Fruit fly (Drosophila melanogaster): ENCODE results near the gene CG43220.
A peak's percentile ranks its signal among the peaks of the same experiment; 100 is the strongest.

Gene CG43220

DNA sequence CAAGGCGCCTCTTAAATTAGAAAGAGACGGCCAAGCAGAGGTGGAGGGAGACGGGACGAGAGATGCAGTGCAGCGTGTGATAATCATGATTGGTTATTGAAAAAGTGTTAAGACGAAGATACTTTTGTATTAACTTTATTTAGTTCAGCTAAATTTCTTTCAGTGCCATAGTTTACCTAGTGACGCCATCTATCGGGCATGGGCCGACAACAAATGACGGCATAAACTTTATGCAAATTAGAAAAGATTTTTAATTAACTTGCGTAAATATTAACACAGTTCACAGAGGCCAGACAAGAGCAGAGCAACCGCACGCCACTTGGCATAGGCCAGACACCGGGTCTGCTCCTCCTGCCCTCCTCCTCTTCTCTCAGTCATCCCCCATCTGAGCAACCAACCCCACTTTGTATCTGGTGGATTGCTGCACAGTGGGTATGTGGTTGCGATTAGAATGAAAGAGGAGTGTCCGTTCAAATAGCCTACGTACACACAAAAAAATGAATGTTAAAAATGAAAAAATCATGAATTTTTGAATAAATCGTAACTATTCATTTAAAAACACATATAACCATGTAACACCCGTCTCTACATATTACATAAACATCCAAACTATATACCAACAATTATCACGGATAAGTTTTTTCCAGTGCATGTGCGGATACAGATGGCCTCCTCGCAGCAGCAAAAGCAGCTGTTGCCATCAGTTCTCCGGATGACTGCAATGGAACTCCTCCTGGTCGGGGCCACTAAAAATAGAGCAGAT is 20.3 kb upstream of the CG43220 start (continued):
- peak; percentile 74 for TF ChIP-seq CG15696 (tag; optimal IDR thresholded peaks at IDR 0.05)
- TF ChIP-seq sr (GFP tag; IDR thresholded peaks at IDR 0.05) = no peak
- no peak for TF ChIP-seq CG6765 (GFP tag; optimal IDR thresholded peaks at IDR 0.05)
- TF ChIP-seq CG10979 (tag; optimal IDR thresholded peaks at IDR 0.05) = peak; percentile 89
- no peak for TF ChIP-seq sug (tag; optimal IDR thresholded peaks at IDR 0.05)
- TF ChIP-seq nerfin-1 (tag; optimal IDR thresholded peaks at IDR 0.05) = peak; percentile 84
- peak; percentile 82 to 83 for TF ChIP-seq Pdp1 (GFP tag; optimal IDR thresholded peaks at IDR 0.05)
- TF ChIP-seq CG32767 (GFP tag; IDR thresholded peaks at IDR 0.05) = peak; percentile 79
- TF ChIP-seq rib (GFP tag; IDR thresholded peaks at IDR 0.05) = no peak
- TF ChIP-seq CG10147 (GFP tag; optimal IDR thresholded peaks at IDR 0.05) = no peak
- peak; percentile 75 for TF ChIP-seq pb (GFP tag; optimal IDR thresholded peaks at IDR 0.05)
- TF ChIP-seq fd102C (GFP tag; optimal IDR thresholded peaks at IDR 0.05) = no peak
- peak; percentile 89 for TF ChIP-seq CG2678 (tag; optimal IDR thresholded peaks at IDR 0.05)
- TF ChIP-seq jing (GFP tag; optimal IDR thresholded peaks at IDR 0.05) = peak; percentile 69
- peak; percentile 85 for TF ChIP-seq dysf (GFP tag; IDR thresholded peaks at IDR 0.05)
- TF ChIP-seq Dek (tag; optimal IDR thresholded peaks at IDR 0.05) = peak; percentile 76
- peak in 1 of 3 experiments; percentile 81 for TF ChIP-seq lola (GFP tag; optimal IDR thresholded peaks at IDR 0.05)
- TF ChIP-seq CG4424 (GFP tag; optimal IDR thresholded peaks at IDR 0.05) = peak; percentile 84
- TF ChIP-seq trem (tag; optimal IDR thresholded peaks at IDR 0.05) = peak; percentile 62
- TF ChIP-seq jigr1 (GFP tag; IDR thresholded peaks at IDR 0.05) = 0 out of 3 replicates have a peak, but pooled peaks have one; percentile 43
- peak; percentile 78 for TF ChIP-seq Meics (GFP tag; optimal IDR thresholded peaks at IDR 0.05)
- no peak for TF ChIP-seq ato (GFP tag; IDR thresholded peaks at IDR 0.05; ENCODE audit: partially characterized antibody)
- peak; percentile 62 for TF ChIP-seq CG7271 (tag; optimal IDR thresholded peaks at IDR 0.05)
- TF ChIP-seq Lim3 (GFP tag; IDR thresholded peaks at IDR 0.05) = peak; percentile 58; the same call in 1 of the 2 replicates
- no peak for TF ChIP-seq kni (GFP tag; optimal IDR thresholded peaks at IDR 0.05)
- peak; percentile 55 for TF ChIP-seq fd3F (GFP tag; optimal IDR thresholded peaks at IDR 0.05)
- TF ChIP-seq lmd (GFP tag; IDR thresholded peaks at IDR 0.05) = peak; percentile 76
- peak; percentile 80 for TF ChIP-seq Nf-YA (GFP tag; IDR thresholded peaks at IDR 0.05)
- TF ChIP-seq vvl (GFP tag; IDR thresholded peaks at IDR 0.05) = peak; percentile 90
- peak; percentile 84 for TF ChIP-seq Hsf (GFP tag; optimal IDR thresholded peaks at IDR 0.05)
- TF ChIP-seq CG9932 (GFP tag; IDR thresholded peaks at IDR 0.05) = no peak
- TF ChIP-seq scrt (GFP tag; optimal IDR thresholded peaks at IDR 0.05) = peak; percentile 71
- peak; percentile 26 for TF ChIP-seq CG11398 (GFP tag; optimal IDR thresholded peaks at IDR 0.05)
- TF ChIP-seq zfh1 (GFP tag; IDR thresholded peaks at IDR 0.05) = peak; percentile 82
- peak; percentile 69; the same call in 1 of the 2 replicates for TF ChIP-seq ap (GFP tag; IDR thresholded peaks at IDR 0.05)
- TF ChIP-seq tna (GFP tag; IDR thresholded peaks at IDR 0.05; ENCODE audit: partially characterized antibody) = no peak
- peak; percentile 4 for TF ChIP-seq TFAM (GFP tag; optimal IDR thresholded peaks at IDR 0.05)
- peak; percentile 83 for TF ChIP-seq CG17829 (tag; optimal IDR thresholded peaks at IDR 0.05)
- TF ChIP-seq CG14710 (tag; optimal IDR thresholded peaks at IDR 0.05) = peak; percentile 84
- TF ChIP-seq Spps (tag; optimal IDR thresholded peaks at IDR 0.05) = peak; percentile 61
- no peak for TF ChIP-seq BEAF-32 (GFP tag; optimal IDR thresholded peaks at IDR 0.05)
- TF ChIP-seq CG11723 (GFP tag; optimal IDR thresholded peaks at IDR 0.05) = peak; percentile 32
- TF ChIP-seq CoRest (tag; optimal IDR thresholded peaks at IDR 0.05) = peak; percentile 86
- TF ChIP-seq run (tag; optimal IDR thresholded peaks at IDR 0.05) = peak; percentile 73
- peak; percentile 76; the same call in 2 of the 3 replicates for TF ChIP-seq Mrtf (GFP tag; IDR thresholded peaks at IDR 0.05)
- peak; percentile 71 for TF ChIP-seq CG12299 (tag; optimal IDR thresholded peaks at IDR 0.05)
- TF ChIP-seq Bteb2 (GFP tag; optimal IDR thresholded peaks at IDR 0.05) = peak; percentile 70
- TF ChIP-seq CG6683 (GFP tag; optimal IDR thresholded peaks at IDR 0.05) = peak; percentile 53
